Worm (Caenorhabditis elegans): ENCODE measurements around the gene Y56A3A.7.

DNA sequence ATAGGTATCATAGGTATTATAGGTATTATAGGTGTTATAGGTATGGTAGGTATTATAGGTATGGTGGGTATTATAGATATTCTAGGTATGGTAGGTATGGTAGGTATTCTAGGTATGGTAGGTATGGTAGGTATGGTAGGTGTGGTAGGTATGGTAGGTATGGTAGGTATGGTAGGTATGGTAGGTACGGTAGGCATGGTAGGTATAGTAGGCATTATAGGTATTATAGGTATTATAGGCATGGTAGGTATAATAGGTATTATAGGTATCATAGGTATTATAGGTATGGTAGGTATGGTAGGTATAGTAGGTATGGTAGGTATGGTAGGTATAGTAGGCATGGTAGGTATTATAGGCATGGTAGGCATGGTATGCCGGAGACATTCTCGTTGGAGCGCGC lies 14.9 kb downstream of the Y56A3A.7 start:
- TF ChIP-seq unc-62 (GFP tag; optimal IDR thresholded peaks at IDR 0.05) (no peak), madf-6 (GFP tag; IDR thresholded peaks at IDR 0.05) (no peak)
